Fruit fly (Drosophila melanogaster) Kc167 (cell line): ENCODE measurements around the gene CG3184.

Experiments used
- Sin3A ChIP-seq: fragments of >200 bp; optimal IDR thresholded peaks from 2 replicates; lab custom pipeline; 2018; ENCODE audit warnings: missing external identifiers
- psq ChIP-seq: fragments of >200 bp; optimal IDR thresholded peaks from 2 replicates; lab custom pipeline; 2017; ENCODE audit warnings: missing external identifiers

- TF ChIP-seq Sin3A (lab: Kevin White, UChicago) (no peak), psq (lab: Kevin White, UChicago) (no peak)
Observed at dm6 chrX:6708138-6708537, 19.6 kb upstream of the CG3184 start.
